Worm (Caenorhabditis elegans) whole organism, L1 larva: ENCODE results near the gene frm-5.1.

Experiments
- C04F5.9 ChIP-seq: sonication (generic microtip); optimal IDR thresholded peaks from 2 replicates; lab custom pipeline; 2016; ENCODE audit warnings: missing genetic modification characterization, missing compliant biosample characterization
- C34B4.2 ChIP-seq: sonication (generic microtip); optimal IDR thresholded peaks from 2 replicates; lab custom pipeline; 2017; ENCODE audit warnings: mild to moderate bottlenecking, missing genetic modification characterization, missing compliant biosample characterization
- alr-1 ChIP-seq: fragments of 200-800 bp; sonication (Bioruptor generic); optimal IDR thresholded peaks from 2 replicates; lab custom pipeline; 2018; ENCODE audit warnings: borderline replicate concordance, mild to moderate bottlenecking, missing genetic modification characterization, missing compliant biosample characterization
- dsc-1 ChIP-seq: sonication (generic microtip); optimal IDR thresholded peaks from 2 replicates; lab custom pipeline; 2016; ENCODE audit warnings: mild to moderate bottlenecking, missing genetic modification characterization, missing compliant biosample characterization
- elt-2 ChIP-seq: sonication (generic microtip); optimal IDR thresholded peaks from 2 replicates; lab custom pipeline; 2016; ENCODE audit warnings: missing genetic modification characterization, mild to moderate bottlenecking, inconsistent platforms, missing compliant biosample characterization, missing genetic modification reagents
- lin-13 ChIP-seq: fragments of 150-350 bp; optimal IDR thresholded peaks from 2 replicates; lab custom pipeline; 2014; ENCODE audit warnings: missing biosample characterization, missing genetic modification reagents, missing genetic modification characterization
- lin-35 ChIP-seq, 2 experiments: fragments of 150-350 bp; optimal IDR thresholded peaks; 2 replicates each; lab custom pipeline; 2014; ENCODE audit warnings: missing biosample characterization in 2 of 2, missing genetic modification characterization in 2 of 2, missing genetic modification reagents in 2 of 2
- nhr-84 ChIP-seq: sonication (generic microtip); optimal IDR thresholded peaks from 2 replicates; lab custom pipeline; 2017; ENCODE audit warnings: missing biosample characterization, missing genetic modification characterization
- skn-1 ChIP-seq: fragments of 150-350 bp; optimal IDR thresholded peaks from 2 replicates; lab custom pipeline; 2014; ENCODE audit warnings: missing biosample characterization, missing genetic modification characterization
- unc-62 ChIP-seq: fragments of 150-350 bp; optimal IDR thresholded peaks from 2 replicates; lab custom pipeline; 2014; ENCODE audit warnings: missing biosample characterization, missing genetic modification reagents, missing genetic modification characterization
- vab-15 ChIP-seq: sonication (generic microtip); optimal IDR thresholded peaks from 2 replicates; lab custom pipeline; 2017; ENCODE audit warnings: missing genotype, mild to moderate bottlenecking, missing genetic modification characterization, missing compliant biosample characterization
- zag-1 ChIP-seq: fragments of 150-350 bp; optimal IDR thresholded peaks from 2 replicates; lab custom pipeline; 2014; ENCODE audit warnings: missing biosample characterization, missing genetic modification characterization

- TF ChIP-seq lin-13 (GFP tag; lab: Kevin White, UChicago) = no peak
- peak; percentile 17 for TF ChIP-seq skn-1 (tag; lab: Kevin White, UChicago)
- no peak for TF ChIP-seq elt-2 (tag; lab: Kevin White, UChicago)
- TF ChIP-seq alr-1 = no peak
- no peak for TF ChIP-seq C34B4.2 (tag; lab: Kevin White, UChicago)
- no peak for TF ChIP-seq zag-1 (tag; lab: Kevin White, UChicago)
- no peak for TF ChIP-seq unc-62
- TF ChIP-seq vab-15 = no peak
- TF ChIP-seq lin-35 (GFP tag; optimal IDR thresholded peaks at IDR 0.05; lab: Kevin White, UChicago) = no peak
- no peak for TF ChIP-seq dsc-1 (tag; lab: Kevin White, UChicago)
- TF ChIP-seq C04F5.9 = no peak
- no peak for TF ChIP-seq nhr-84
These were observed 30.5 kb upstream of the frm-5.1 start, which contains the start of gene T05C7.9 for ce11 chrIV:79205-79604.
